Worm (Caenorhabditis elegans) whole organism, L4 larva: ENCODE data around the gene C14B9.3.

ENCODE experiments used
- F10B5.3 ChIP-seq: sonication (generic microtip); optimal IDR thresholded peaks from 2 replicates; lab custom pipeline; 2016; ENCODE audit warnings: mild to moderate bottlenecking, missing genetic modification characterization, missing compliant biosample characterization
- F44E2.7 ChIP-seq: fragments of 200-800 bp; sonication (Bioruptor generic); IDR thresholded peaks from 2 replicates; pipeline ENCODE4 v2.1.2; 2022; ENCODE audit warnings: missing genetic modification characterization, missing compliant biosample characterization
- R02D3.7 ChIP-seq: fragments of 150-350 bp; sonication (generic microtip); optimal IDR thresholded peaks from 3 replicates; lab custom pipeline; 2014; ENCODE audit warnings: missing biosample characterization, missing genetic modification characterization
- aha-1 ChIP-seq: fragments of 150-350 bp; peaks from one replicate; lab custom pipeline; 2014; ENCODE audit warnings: missing biosample characterization, missing genetic modification characterization
- aly-2 ChIP-seq: sonication (generic microtip); optimal IDR thresholded peaks from 2 replicates; lab custom pipeline; 2018; ENCODE audit warnings: missing biosample characterization, missing genetic modification characterization
- attf-4 ChIP-seq: sonication (generic microtip); optimal IDR thresholded peaks from 3 replicates; lab custom pipeline; 2017; ENCODE audit warnings: missing biosample characterization, missing genetic modification characterization
- ceh-20 ChIP-seq: fragments of 200-800 bp; sonication (Bioruptor generic); IDR thresholded peaks from 2 replicates; pipeline ENCODE4 v1.3.6; 2022; ENCODE audit warnings: missing genetic modification reagents, missing genetic modification characterization, missing compliant biosample characterization
- ceh-44 ChIP-seq: fragments of 200-800 bp; sonication (Bioruptor generic); IDR thresholded peaks from 2 replicates; pipeline ENCODE4 v1.3.6; 2022; ENCODE audit warnings: missing genetic modification reagents, missing genetic modification characterization, missing compliant biosample characterization
- ceh-82 ChIP-seq: sonication (generic microtip); optimal IDR thresholded peaks from 2 replicates; lab custom pipeline; 2017; ENCODE audit warnings: missing biosample characterization, missing genetic modification characterization
- cey-2 ChIP-seq: sonication (generic microtip); optimal IDR thresholded peaks from 3 replicates; lab custom pipeline; 2017; ENCODE audit warnings: missing genetic modification characterization, mild to moderate bottlenecking, missing compliant biosample characterization, antibody characterized with exemption, borderline replicate concordance; ENCODE audit not compliant: insufficient read depth
- daf-16 ChIP-seq, 3 experiments: sonication (generic microtip); optimal IDR thresholded peaks; 2 replicates each; lab custom pipeline; 2016 to 2017; ENCODE audit warnings: missing genetic modification characterization in 3 of 3, missing genetic modification reagents in 3 of 3, mild to moderate bottlenecking in 2 of 3, missing compliant biosample characterization in 2 of 3, missing biosample characterization in 1 of 3, moderate library complexity in 1 of 3
- daf-19 ChIP-seq: fragments of 200-800 bp; sonication (Bioruptor generic); conservative IDR thresholded peaks from 2 replicates; pipeline ENCODE4 v1.3.6; 2022; ENCODE audit warnings: missing genetic modification characterization, missing compliant biosample characterization
- daf-8 ChIP-seq: fragments of 200-800 bp; sonication (Bioruptor generic); IDR thresholded peaks from 2 replicates; pipeline ENCODE4 v1.3.6; 2022; ENCODE audit warnings: missing genetic modification characterization, missing compliant biosample characterization
- dmd-8 ChIP-seq: fragments of 200-800 bp; sonication (Bioruptor generic); IDR thresholded peaks from 2 replicates; pipeline ENCODE4 v1.3.6; 2022; ENCODE audit warnings: missing genetic modification characterization, missing compliant biosample characterization
- dpl-1 ChIP-seq: fragments of 150-350 bp; optimal IDR thresholded peaks from 2 replicates; lab custom pipeline; 2014; ENCODE audit warnings: missing biosample characterization, missing genetic modification reagents, missing genetic modification characterization
- dve-1 ChIP-seq: sonication (generic microtip); optimal IDR thresholded peaks from 2 replicates; lab custom pipeline; 2017; ENCODE audit warnings: antibody characterized with exemption, mild to moderate bottlenecking, missing genetic modification characterization, missing compliant biosample characterization; ENCODE audit not compliant: insufficient read depth
- fkh-10 ChIP-seq: fragments of 150-350 bp; optimal IDR thresholded peaks from 2 replicates; lab custom pipeline; 2014; ENCODE audit warnings: missing biosample characterization, missing genetic modification reagents, missing genetic modification characterization
- fos-1 ChIP-seq: fragments of 150-350 bp; optimal IDR thresholded peaks from 2 replicates; lab custom pipeline; 2014; ENCODE audit warnings: missing biosample characterization, missing genetic modification characterization
- gei-8 ChIP-seq: fragments of 200-800 bp; sonication (Bioruptor generic); optimal IDR thresholded peaks from 2 replicates; lab custom pipeline; 2018; ENCODE audit warnings: mild to moderate bottlenecking, missing genetic modification characterization, missing compliant biosample characterization
- hlh-11 ChIP-seq: fragments of 200-800 bp; sonication (Bioruptor generic); optimal IDR thresholded peaks from 2 replicates; lab custom pipeline; 2018; ENCODE audit warnings: mild to moderate bottlenecking, missing genetic modification characterization, missing compliant biosample characterization
- hlh-30 ChIP-seq: sonication (generic microtip); optimal IDR thresholded peaks from 2 replicates; lab custom pipeline; 2017; ENCODE audit warnings: antibody characterized with exemption, mild to moderate bottlenecking, missing genetic modification characterization, missing compliant biosample characterization; ENCODE audit not compliant: insufficient read depth
- lin-13 ChIP-seq: fragments of 150-350 bp; optimal IDR thresholded peaks from 2 replicates; lab custom pipeline; 2014; ENCODE audit warnings: missing biosample characterization, missing genetic modification reagents, missing genetic modification characterization
- lin-39 ChIP-seq: fragments of 150-350 bp; optimal IDR thresholded peaks from 2 replicates; lab custom pipeline; 2014; ENCODE audit warnings: missing biosample characterization, missing genetic modification reagents, missing genetic modification characterization
- lsy-2 ChIP-seq, 2 experiments: fragments of 150-350 bp in 1 of 2; sonication (generic microtip) in 1 of 2; optimal IDR thresholded peaks; 2 replicates each; lab custom pipeline; 2014 to 2017; ENCODE audit warnings: missing biosample characterization in 2 of 2, missing genetic modification characterization in 2 of 2
- mdl-1 ChIP-seq, 2 experiments: fragments of 150-350 bp in 1 of 2; sonication (generic microtip) in 1 of 2; optimal IDR thresholded peaks; 2 replicates each; lab custom pipeline; 2014 to 2017; ENCODE audit warnings: missing biosample characterization in 2 of 2, missing genetic modification characterization in 2 of 2
- mep-1 ChIP-seq: fragments of 150-350 bp; sonication (generic microtip); optimal IDR thresholded peaks from 3 replicates; lab custom pipeline; 2014; ENCODE audit warnings: missing biosample characterization, missing genetic modification characterization
- mes-2 ChIP-seq: sonication (generic microtip); optimal IDR thresholded peaks from 2 replicates; lab custom pipeline; 2016; ENCODE audit warnings: missing genotype, mild to moderate bottlenecking, missing genetic modification characterization, missing compliant biosample characterization; ENCODE audit not compliant: poor library complexity, severe bottlenecking
- mxl-3 ChIP-seq: fragments of 200-800 bp; sonication (Bioruptor generic); optimal IDR thresholded peaks from 2 replicates; lab custom pipeline; 2018; ENCODE audit warnings: mild to moderate bottlenecking, missing genetic modification characterization, missing compliant biosample characterization
- nhr-102 ChIP-seq: sonication (generic microtip); optimal IDR thresholded peaks from 2 replicates; lab custom pipeline; 2016; ENCODE audit warnings: mild to moderate bottlenecking, missing genetic modification characterization, moderate library complexity, missing compliant biosample characterization
- nhr-41 ChIP-seq: fragments of 200-800 bp; sonication (Bioruptor generic); IDR thresholded peaks from 2 replicates; pipeline ENCODE4 v1.3.6; 2022; ENCODE audit warnings: missing genetic modification reagents, missing genetic modification characterization, missing compliant biosample characterization
- nhr-48 ChIP-seq: sonication (generic microtip); optimal IDR thresholded peaks from 2 replicates; lab custom pipeline; 2016; ENCODE audit warnings: mild to moderate bottlenecking, missing genetic modification characterization, missing compliant biosample characterization
- nhr-6 ChIP-seq: fragments of 150-350 bp; optimal IDR thresholded peaks from 2 replicates; lab custom pipeline; 2014; ENCODE audit warnings: missing biosample characterization, missing genetic modification characterization
- nhr-77 ChIP-seq: fragments of 150-350 bp; optimal IDR thresholded peaks from 2 replicates; lab custom pipeline; 2014; ENCODE audit warnings: missing biosample characterization, missing genetic modification characterization
- php-3 ChIP-seq: fragments of 200-800 bp; sonication (Bioruptor generic); IDR thresholded peaks from 2 replicates; pipeline ENCODE4 v1.3.6; 2022; ENCODE audit warnings: missing genetic modification reagents, missing genetic modification characterization, missing compliant biosample characterization
- pqm-1 ChIP-seq: sonication (generic microtip); optimal IDR thresholded peaks from 2 replicates; lab custom pipeline; 2017; ENCODE audit warnings: missing biosample characterization, missing genetic modification characterization
- set-16 ChIP-seq: fragments of 200-800 bp; sonication (Bioruptor generic); IDR thresholded peaks from 2 replicates; pipeline ENCODE4 v1.3.6; 2022; ENCODE audit warnings: missing genetic modification reagents, missing genetic modification characterization, missing compliant biosample characterization
- snpc-4 ChIP-seq: fragments of 150-350 bp; optimal IDR thresholded peaks from 2 replicates; lab custom pipeline; 2014; ENCODE audit warnings: missing biosample characterization, missing genetic modification characterization
- spr-1 ChIP-seq: sonication (generic microtip); optimal IDR thresholded peaks from 2 replicates; lab custom pipeline; 2016; ENCODE audit warnings: mild to moderate bottlenecking, missing genetic modification characterization, missing compliant biosample characterization
- tag-97 ChIP-seq: fragments of 200-800 bp; sonication (Bioruptor generic); IDR thresholded peaks from 2 replicates; pipeline ENCODE4 v1.3.6; 2022; ENCODE audit warnings: missing genetic modification characterization, missing compliant biosample characterization
- unc-130 ChIP-seq: sonication (generic microtip); optimal IDR thresholded peaks from 2 replicates; lab custom pipeline; 2016; ENCODE audit warnings: missing genetic modification reagents, missing genetic modification characterization, missing compliant biosample characterization
- unc-39 ChIP-seq: sonication (generic microtip); optimal IDR thresholded peaks from 2 replicates; lab custom pipeline; 2017; ENCODE audit warnings: missing biosample characterization, missing genetic modification characterization
- zag-1 ChIP-seq: fragments of 150-350 bp; optimal IDR thresholded peaks from 2 replicates; lab custom pipeline; 2014; ENCODE audit warnings: missing biosample characterization, missing genetic modification characterization
- zfp-3 ChIP-seq: fragments of 200-800 bp; sonication (Bioruptor generic); conservative IDR thresholded peaks from 2 replicates; pipeline ENCODE4 v1.3.6; 2022; ENCODE audit warnings: missing genetic modification reagents, missing genetic modification characterization, missing compliant biosample characterization

C14B9.3 gene

DNA sequence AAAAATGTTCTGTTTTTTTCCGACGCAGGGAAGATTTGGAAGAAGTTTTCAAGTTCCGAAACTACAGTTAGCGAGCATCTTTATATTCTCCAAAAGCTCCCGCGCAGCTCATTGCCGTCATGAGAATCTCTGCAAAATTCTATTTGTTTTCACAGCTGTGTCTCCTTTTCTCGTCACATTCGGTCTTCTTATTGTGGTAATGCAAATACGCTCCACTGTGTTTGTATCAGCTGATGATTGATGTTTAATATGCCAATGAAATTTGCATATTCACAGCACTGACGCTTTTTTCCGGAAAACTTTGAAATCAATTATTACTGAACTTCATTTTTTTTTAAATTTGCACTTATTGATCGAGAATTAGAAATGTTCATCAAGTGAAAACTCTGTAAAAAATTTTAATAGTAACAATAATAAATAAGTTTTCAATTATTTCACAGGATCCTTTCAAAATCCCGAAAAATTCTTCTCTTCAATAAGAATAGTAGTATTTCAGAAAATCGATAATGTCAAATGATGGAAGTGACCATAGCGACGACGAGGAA, 15.4 kb upstream of the C14B9.3 start, which contains the start of gene K06H7.2 (continued):
- no peak for TF ChIP-seq daf-19
- no peak for TF ChIP-seq R02D3.7 (tag; lab: Kevin White, UChicago)
- no peak for TF ChIP-seq dmd-8 (GFP tag; lab: Robert Waterston, UW)

DNA sequence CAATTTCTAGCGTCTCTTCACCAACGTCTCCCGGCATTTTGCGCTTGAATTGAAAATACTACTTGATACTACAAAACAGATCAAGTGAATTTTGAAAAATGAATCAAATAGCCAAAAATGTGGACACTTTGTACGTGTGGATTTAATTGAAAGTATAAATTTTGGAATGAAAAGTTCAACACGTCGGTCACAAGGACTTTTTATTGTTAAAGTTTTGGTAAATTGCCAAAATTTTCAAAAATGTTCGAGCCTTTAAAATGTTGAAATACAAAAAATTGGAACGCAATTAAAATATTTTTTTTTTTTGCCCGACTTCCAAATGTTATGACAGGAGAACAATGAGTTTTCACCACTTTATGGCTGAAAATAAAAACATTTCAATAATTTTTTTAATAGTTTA, 10.5 kb upstream of the C14B9.3 start, which contains the start of gene K06H7.8:
K06H7.8 (minus strand) TSS at position 101 of the 400 bp plus-strand sequence.
- TF ChIP-seq unc-39 (no peak), daf-16 (GFP tag; optimal IDR thresholded peaks at IDR 0.05; lab: Kevin White, UChicago) (no peak), daf-16 (tag; optimal IDR thresholded peaks at IDR 0.05; lab: Kevin White, UChicago) (no peak), hlh-11 (no peak), snpc-4 (tag; lab: Kevin White, UChicago) (no peak), dpl-1 (no peak), mdl-1 (tag; optimal IDR thresholded peaks at IDR 0.05; lab: Kevin White, UChicago) (no peak), nhr-48 (tag; lab: Kevin White, UChicago) (no peak), ceh-20 (GFP tag; lab: Robert Waterston, UW) (no peak), F10B5.3 (no peak), nhr-6 (tag; lab: Kevin White, UChicago) (no peak), zag-1 (tag; lab: Kevin White, UChicago) (no peak), tag-97 (GFP tag; lab: Robert Waterston, UW) (no peak), fkh-10 (no peak), nhr-102 (tag; lab: Kevin White, UChicago) (no peak), aly-2 (tag; lab: Kevin White, UChicago) (no peak), lin-13 (GFP tag; lab: Kevin White, UChicago) (no peak), spr-1 (no peak), unc-130 (GFP tag; lab: Kevin White, UChicago) (no peak)

DNA sequence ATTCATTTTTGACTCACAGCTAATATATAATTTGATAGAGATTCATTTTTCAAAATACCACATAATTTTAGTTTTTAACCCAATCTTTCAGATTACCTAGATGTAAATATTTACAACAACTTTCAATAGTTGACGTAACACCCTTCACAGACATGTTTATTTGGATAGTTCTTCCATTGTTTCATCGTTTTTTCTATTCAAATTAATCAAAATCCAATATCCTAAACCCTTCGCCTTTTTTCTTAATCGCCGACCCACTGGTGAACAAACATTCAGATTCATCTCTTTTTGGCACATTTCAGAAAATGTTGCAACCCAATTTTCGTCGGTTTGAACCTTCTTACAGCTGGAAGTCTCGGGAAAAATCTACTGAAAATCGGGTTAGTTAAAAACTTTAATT, 9.6 kb upstream of the C14B9.3 start, which contains the start of gene K06H7.1:
K06H7.1 (plus strand) TSS at position 301 of the 400 bp plus-strand sequence.
- TF ChIP-seq mxl-3 (GFP tag; lab: Kevin White, UChicago) (no peak), set-16 (no peak), mdl-1 (tag; optimal IDR thresholded peaks at IDR 0.05; lab: Kevin White, UChicago) (no peak), gei-8 (GFP tag; lab: Kevin White, UChicago) (no peak), cey-2 (tag; lab: Kevin White, UChicago) (no peak), pqm-1 (tag; lab: Kevin White, UChicago) (no peak), ceh-44 (GFP tag; lab: Robert Waterston, UW) (no peak), mep-1 (tag; lab: Kevin White, UChicago) (no peak), nhr-77 (tag; lab: Kevin White, UChicago) (no peak), ceh-82 (tag; lab: Kevin White, UChicago) (no peak), daf-8 (no peak), lsy-2 (tag; optimal IDR thresholded peaks at IDR 0.05; lab: Kevin White, UChicago) (no peak), zfp-3 (no peak), F10B5.3 (no peak), attf-4 (tag; lab: Kevin White, UChicago) (no peak), nhr-41 (GFP tag; lab: Robert Waterston, UW) (no peak), nhr-6 (tag; lab: Kevin White, UChicago) (no peak)

DNA sequence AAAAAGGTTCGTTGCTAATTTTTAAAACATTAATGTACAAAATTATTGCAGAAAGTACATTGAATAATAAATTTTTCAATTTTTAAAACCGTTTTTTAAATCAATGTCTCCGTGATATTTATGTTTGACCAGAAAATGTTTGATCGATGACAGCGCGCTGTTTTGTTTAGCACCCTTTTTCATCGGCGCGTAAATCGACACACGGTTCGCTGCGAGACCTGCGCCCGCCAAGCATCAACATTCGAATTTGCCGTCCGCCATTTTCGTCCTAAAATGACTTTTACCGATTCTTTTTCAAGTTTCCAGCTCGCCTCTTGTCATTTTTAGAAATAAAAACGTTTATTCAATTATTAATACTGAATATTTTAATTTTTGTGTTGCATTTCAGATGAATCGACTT, 7.6 kb upstream of the C14B9.3 start, which contains the start of gene plk-1:
plk-1 (plus strand) TSS at position 389 of the 400 bp plus-strand sequence.
- TF ChIP-seq mes-2 (tag; lab: Kevin White, UChicago) (peak; percentile 53), aly-2 (tag; lab: Kevin White, UChicago) (no peak), R02D3.7 (tag; lab: Kevin White, UChicago) (peak; percentile 57), daf-16 (GFP tag; optimal IDR thresholded peaks at IDR 0.05; lab: Kevin White, UChicago) (no peak), daf-16 (tag; optimal IDR thresholded peaks at IDR 0.05; lab: Kevin White, UChicago) (peak; percentile 46), dpl-1 (peak; percentile 72), nhr-6 (tag; lab: Kevin White, UChicago) (peak; percentile 50), aha-1 (peak; percentile 55), F44E2.7 (GFP tag; lab: Robert Waterston, UW) (no peak), fos-1 (tag; lab: Kevin White, UChicago) (no peak), hlh-30 (tag; lab: Kevin White, UChicago) (peak; percentile 25), lsy-2 (tag; optimal IDR thresholded peaks at IDR 0.05; lab: Kevin White, UChicago) (peak in 1 of 2 experiments; percentile 60), unc-130 (GFP tag; lab: Kevin White, UChicago) (peak; percentile 85), dve-1 (tag; lab: Kevin White, UChicago) (peak; percentile 12), php-3 (GFP tag; lab: Robert Waterston, UW) (no peak), lin-13 (GFP tag; lab: Kevin White, UChicago) (no peak), lin-39 (tag; lab: Kevin White, UChicago) (no peak)
- TF ChIP-seq, all 104 proteins: peak for 10
